Fruit fly (Drosophila melanogaster) whole organism, adult: ENCODE data around the gene CG42866.

Experiments
- CG12768 ChIP-seq: fragments of 200-800 bp; sonication (Bioruptor generic); optimal IDR thresholded peaks from 2 replicates; lab custom pipeline; 2017; ENCODE audit warnings: missing biosample characterization, missing genetic modification characterization, mild to moderate bottlenecking, moderate library complexity, missing genetic modification reagents
- CG14711 ChIP-seq: fragments of 200-800 bp; sonication (Bioruptor generic); optimal IDR thresholded peaks from 2 replicates; lab custom pipeline; 2018; ENCODE audit warnings: missing biosample characterization, mild to moderate bottlenecking, missing genetic modification characterization, moderate library complexity
- CG1620 ChIP-seq: fragments of 200-800 bp; sonication (Bioruptor generic); optimal IDR thresholded peaks from 2 replicates; lab custom pipeline; 2016; ENCODE audit warnings: missing biosample characterization, missing genetic modification characterization
- CG33017 ChIP-seq: fragments of 200-800 bp; sonication (Bioruptor generic); optimal IDR thresholded peaks from 2 replicates; lab custom pipeline; 2018; ENCODE audit warnings: missing biosample characterization, mild to moderate bottlenecking, missing genetic modification characterization, moderate library complexity
- CG5204 ChIP-seq: fragments of 200-800 bp; sonication (Bioruptor generic); optimal IDR thresholded peaks from 2 replicates; lab custom pipeline; 2016; ENCODE audit warnings: missing biosample characterization, missing genetic modification characterization
- Clk ChIP-seq: fragments of 200-800 bp; sonication (Bioruptor generic); optimal IDR thresholded peaks from 2 replicates; lab custom pipeline; 2017; ENCODE audit warnings: missing biosample characterization, missing genetic modification characterization
- Crg-1 ChIP-seq: fragments of 200-800 bp; sonication (Bioruptor generic); optimal IDR thresholded peaks from 2 replicates; lab custom pipeline; 2016; ENCODE audit warnings: missing biosample characterization, missing genetic modification characterization
- Hr96 ChIP-seq: fragments of 200-800 bp; sonication (Bioruptor generic); optimal IDR thresholded peaks from 2 replicates; lab custom pipeline; 2016; ENCODE audit warnings: missing biosample characterization, missing genetic modification characterization
- Mnt ChIP-seq: fragments of 200-800 bp; sonication (Bioruptor generic); optimal IDR thresholded peaks from 2 replicates; lab custom pipeline; 2016; ENCODE audit warnings: missing biosample characterization, mild to moderate bottlenecking, missing genetic modification characterization
- cic ChIP-seq: fragments of 200-800 bp; sonication (Bioruptor generic); optimal IDR thresholded peaks from 2 replicates; lab custom pipeline; 2017; ENCODE audit warnings: missing biosample characterization, mild to moderate bottlenecking, missing genetic modification characterization, moderate library complexity
- ovo ChIP-seq: fragments of 200-800 bp; sonication (Bioruptor generic); optimal IDR thresholded peaks from 2 replicates; lab custom pipeline; 2016; ENCODE audit warnings: missing biosample characterization, missing genetic modification characterization
- pad ChIP-seq: fragments of 200-800 bp; sonication (Bioruptor generic); optimal IDR thresholded peaks from 3 replicates; lab custom pipeline; 2017; ENCODE audit warnings: missing biosample characterization, missing genetic modification characterization, mild to moderate bottlenecking, moderate library complexity, missing genetic modification reagents
- toe ChIP-seq: fragments of 200-800 bp; sonication (Bioruptor generic); optimal IDR thresholded peaks from 2 replicates; lab custom pipeline; 2016; ENCODE audit warnings: missing biosample characterization, missing genetic modification characterization

DNA sequence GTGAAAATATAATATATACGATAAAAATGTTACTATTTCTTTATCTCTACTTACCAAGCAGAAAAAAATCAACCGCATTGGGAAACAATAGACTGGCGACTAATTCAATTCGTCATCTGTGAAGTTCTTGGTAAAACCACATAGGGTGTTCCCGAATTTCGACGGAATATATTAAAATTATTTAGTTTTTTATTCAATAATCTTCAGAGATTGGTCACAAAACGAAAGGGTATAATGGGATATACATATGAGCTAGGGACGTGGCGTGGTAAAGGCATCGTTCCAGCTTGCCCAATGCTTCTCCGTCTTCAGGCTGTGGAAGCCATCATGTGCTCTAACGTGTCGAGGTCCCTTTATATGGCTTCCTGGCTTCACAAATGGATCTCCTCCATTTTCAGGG lies at the start of gene CG42866:
- TF ChIP-seq pad (GFP tag; lab: Kevin White, UChicago) (no peak), Mnt (no peak), Crg-1 (GFP tag; lab: Kevin White, UChicago) (no peak), Hr96 (GFP tag; lab: Kevin White, UChicago) (no peak), CG12768 (GFP tag; lab: Kevin White, UChicago) (no peak), CG5204 (no peak), CG33017 (tag; lab: Kevin White, UChicago) (no peak), ovo (GFP tag; lab: Kevin White, UChicago) (no peak), cic (GFP tag; lab: Kevin White, UChicago) (no peak), CG1620 (GFP tag; lab: Kevin White, UChicago) (no peak), Clk (GFP tag; lab: Kevin White, UChicago) (no peak), toe (GFP tag; lab: Kevin White, UChicago) (no peak), CG14711 (tag; lab: Kevin White, UChicago) (no peak)
